Fruit fly (Drosophila melanogaster) whole organism, wandering third instar larva: ENCODE data around the gene CG31176.

ENCODE experiments used
- Abd-B ChIP-seq: fragments of >200 bp; optimal IDR thresholded peaks from 2 replicates; lab custom pipeline; 2017; ENCODE audit warnings: missing biosample characterization, missing genetic modification characterization
- Sp1 ChIP-seq: fragments of 200-800 bp; sonication (Bioruptor generic); optimal IDR thresholded peaks from 3 replicates; lab custom pipeline; 2019; ENCODE audit warnings: missing biosample characterization, mild to moderate bottlenecking, missing genetic modification characterization, moderate library complexity
- foxo ChIP-seq, 2 experiments: fragments of 200-800 bp; sonication (Bioruptor generic); optimal IDR thresholded peaks; 2 replicates in 1 of 2; 3 replicates in 1 of 2; lab custom pipeline; 2016 to 2017; ENCODE audit warnings: missing biosample characterization in 2 of 2, missing genetic modification characterization in 2 of 2
- fru ChIP-seq: fragments of 200-800 bp; sonication (Bioruptor generic); optimal IDR thresholded peaks from 3 replicates; lab custom pipeline; 2016; ENCODE audit warnings: missing biosample characterization, mild to moderate bottlenecking, missing genetic modification characterization
- psq ChIP-seq: fragments of 200-800 bp; sonication (Bioruptor generic); optimal IDR thresholded peaks from 3 replicates; lab custom pipeline; 2017; ENCODE audit warnings: missing biosample characterization, mild to moderate bottlenecking, missing genetic modification characterization, moderate library complexity
- rgr ChIP-seq: fragments of 200-800 bp; sonication (Bioruptor generic); optimal IDR thresholded peaks from 3 replicates; lab custom pipeline; 2016; ENCODE audit warnings: missing biosample characterization, mild to moderate bottlenecking, missing genetic modification characterization
- sv ChIP-seq: fragments of 200-800 bp; sonication (Bioruptor generic); optimal IDR thresholded peaks from 3 replicates; lab custom pipeline; 2016; ENCODE audit warnings: missing biosample characterization, missing genetic modification characterization

- TF ChIP-seq psq (peak; percentile 59), rgr (GFP tag; lab: Kevin White, UChicago) (no peak), Abd-B (GFP tag; lab: Kevin White, UChicago) (no peak), Sp1 (no peak), fru (GFP tag; lab: Kevin White, UChicago) (no peak), sv (no peak), foxo (GFP tag; optimal IDR thresholded peaks at IDR 0.05; lab: Kevin White, UChicago) (no peak)
Measured at dm6 chr3R:21634644-21635043, 84.8 kb downstream of the CG31176 start.
